Worm (Caenorhabditis elegans) whole organism, mixed stage, embryonic: ENCODE results near the gene clec-54.

ENCODE experiments used
- drap-1 ChIP-seq: fragments of 200-800 bp; sonication (Bioruptor generic); optimal IDR thresholded peaks from 3 replicates; lab custom pipeline; 2018; ENCODE audit warnings: mild to moderate bottlenecking, missing genetic modification characterization, missing compliant biosample characterization
- elt-3 ChIP-seq: fragments of 150-350 bp; optimal IDR thresholded peaks from 2 replicates; lab custom pipeline; 2014; ENCODE audit warnings: missing biosample characterization, missing genetic modification characterization
- flh-1 ChIP-seq: fragments of 200-800 bp; sonication (Bioruptor generic); optimal IDR thresholded peaks from 2 replicates; lab custom pipeline; 2018; ENCODE audit warnings: mild to moderate bottlenecking, missing genetic modification characterization, moderate library complexity, missing compliant biosample characterization
- ham-2 ChIP-seq: fragments of 200-800 bp; sonication (Bioruptor generic); optimal IDR thresholded peaks from 2 replicates; lab custom pipeline; 2018; ENCODE audit warnings: mild to moderate bottlenecking, missing genetic modification characterization, missing compliant biosample characterization
- hlh-1 ChIP-seq: fragments of 150-350 bp; optimal IDR thresholded peaks from 2 replicates; lab custom pipeline; 2014; ENCODE audit warnings: missing biosample characterization, missing genetic modification reagents, missing genetic modification characterization
- lin-32 ChIP-seq: fragments of 200-800 bp; sonication (Bioruptor generic); optimal IDR thresholded peaks from 2 replicates; lab custom pipeline; 2018; ENCODE audit warnings: mild to moderate bottlenecking, missing genetic modification characterization, missing compliant biosample characterization
- mep-1 ChIP-seq: fragments of 150-350 bp; optimal IDR thresholded peaks from 2 replicates; lab custom pipeline; 2017; ENCODE audit warnings: missing biosample characterization, missing genetic modification reagents, missing genetic modification characterization, inconsistent platforms
- nhr-28 ChIP-seq: fragments of 150-350 bp; optimal IDR thresholded peaks from 2 replicates; lab custom pipeline; 2014; ENCODE audit warnings: missing biosample characterization, missing genetic modification characterization
- pha-4 ChIP-seq: fragments of 150-350 bp; optimal IDR thresholded peaks from 2 replicates; lab custom pipeline; 2018; ENCODE audit warnings: missing biosample characterization, missing genetic modification reagents, missing genetic modification characterization
- snpc-4 ChIP-seq: fragments of 150-350 bp; optimal IDR thresholded peaks from 2 replicates; lab custom pipeline; 2014; ENCODE audit warnings: missing biosample characterization, missing genetic modification characterization
- unc-39 ChIP-seq: fragments of 150-350 bp; optimal IDR thresholded peaks from 2 replicates; lab custom pipeline; 2014; ENCODE audit warnings: missing biosample characterization, missing genetic modification characterization
- unc-62 ChIP-seq: fragments of 150-350 bp; optimal IDR thresholded peaks from 2 replicates; lab custom pipeline; 2014; ENCODE audit warnings: missing biosample characterization, missing genetic modification reagents, missing genetic modification characterization
- ztf-11 ChIP-seq: fragments of 150-350 bp; optimal IDR thresholded peaks from 2 replicates; lab custom pipeline; 2014; ENCODE audit warnings: missing biosample characterization, missing genetic modification characterization

- TF ChIP-seq snpc-4 (tag; lab: Kevin White, UChicago) (no peak), pha-4 (tag; lab: Kevin White, UChicago) (no peak), mep-1 (no peak), ztf-11 (tag; lab: Kevin White, UChicago) (no peak), lin-32 (GFP tag; lab: Kevin White, UChicago) (no peak), drap-1 (no peak), flh-1 (GFP tag; lab: Kevin White, UChicago) (no peak), ham-2 (GFP tag; lab: Kevin White, UChicago) (no peak), unc-62 (GFP tag; lab: Kevin White, UChicago) (no peak), elt-3 (tag; lab: Kevin White, UChicago) (no peak), unc-39 (tag; lab: Kevin White, UChicago) (no peak), nhr-28 (no peak), hlh-1 (no peak)
These were observed 45.8 kb downstream of the clec-54 start, which contains the start of gene C53A5.16 for ce11 chrV:14522514-14522913.
